Worm (Caenorhabditis elegans): ENCODE measurements around the gene pudl-1.

ce11 chrIV:2799890-2800289 is 32.8 kb upstream of the pudl-1 start:
- TF ChIP-seq F13C5.2 (tag; optimal IDR thresholded peaks at IDR 0.05) (no peak), sea-1 (GFP tag; conservative IDR thresholded peaks at IDR 0.05) (no peak), hmbx-1 (tag; optimal IDR thresholded peaks at IDR 0.05) (no peak), ama-1 (optimal IDR thresholded peaks at IDR 0.05) (no peak), flt-1 (GFP tag; IDR thresholded peaks at IDR 0.05) (no peak)

Data from whole organism, early embryonic.